Fruit fly (Drosophila melanogaster): ENCODE results near the gene CG4553.

CG4553 gene

dm6 chr3R:25462642-25463317, 13.9 kb downstream of the CG4553 start (continued):
- no peak for TF ChIP-seq ATbp (GFP tag; optimal IDR thresholded peaks at IDR 0.05)
- no peak for TF ChIP-seq pum (GFP tag; optimal IDR thresholded peaks at IDR 0.05)
- TF ChIP-seq org-1 (GFP tag; optimal IDR thresholded peaks at IDR 0.05), result no peak
- no peak for TF ChIP-seq Sin3A (optimal IDR thresholded peaks at IDR 0.05)
- no peak for TF ChIP-seq ems (GFP tag; optimal IDR thresholded peaks at IDR 0.05)
- TF ChIP-seq Neu2 (GFP tag; optimal IDR thresholded peaks at IDR 0.05; ENCODE audit: borderline replicate concordance), result no peak
- TF ChIP-seq p53 (GFP tag; optimal IDR thresholded peaks at IDR 0.05), result no peak
- no peak for TF ChIP-seq Dll (GFP tag; IDR thresholded peaks at IDR 0.05; ENCODE audit: partially characterized antibody)
- TF ChIP-seq ro (GFP tag; IDR thresholded peaks at IDR 0.05), result no peak
- TF ChIP-seq Chrac-16 (GFP tag; optimal IDR thresholded peaks at IDR 0.05), result no peak
- TF ChIP-seq CG31224 (GFP tag; IDR thresholded peaks at IDR 0.05), result 0 out of 2 replicates have a peak, but pooled peaks have one; percentile 19
- no peak for TF ChIP-seq CG7271 (tag; optimal IDR thresholded peaks at IDR 0.05)
- TF ChIP-seq CG2678 (tag; optimal IDR thresholded peaks at IDR 0.05), result peak; percentile 80
- no peak for TF ChIP-seq Myb (GFP tag; optimal IDR thresholded peaks at IDR 0.05)
- TF ChIP-seq wek (GFP tag; optimal IDR thresholded peaks at IDR 0.05), result no peak
- TF ChIP-seq CG12299 (tag; optimal IDR thresholded peaks at IDR 0.05), result no peak
- no peak for TF ChIP-seq chif (GFP tag; optimal IDR thresholded peaks at IDR 0.05)
- no peak for TF ChIP-seq ewg (GFP tag; optimal IDR thresholded peaks at IDR 0.05)
- TF ChIP-seq D (optimal IDR thresholded peaks at IDR 0.05), result no peak
- TF ChIP-seq D (GFP tag; optimal IDR thresholded peaks at IDR 0.05), result no peak
- peak; percentile 24 for TF ChIP-seq ind (GFP tag; optimal IDR thresholded peaks at IDR 0.05)
- no peak for TF ChIP-seq repo (GFP tag; optimal IDR thresholded peaks at IDR 0.05)
- peak; percentile 90 for TF ChIP-seq Drgx (GFP tag; IDR thresholded peaks at IDR 0.05)
- peak; percentile 65 for TF ChIP-seq grau (tag; optimal IDR thresholded peaks at IDR 0.05)
- no peak for TF ChIP-seq CG8359 (GFP tag; optimal IDR thresholded peaks at IDR 0.05; ENCODE audit: borderline replicate concordance)
- TF ChIP-seq Oaz (GFP tag; IDR thresholded peaks at IDR 0.05), result no peak
- no peak for TF ChIP-seq tll (GFP tag; optimal IDR thresholded peaks at IDR 0.05)
- peak; percentile 53; the same call in 1 of the 2 replicates for TF ChIP-seq CG32772 (GFP tag; IDR thresholded peaks at IDR 0.05)
- no peak for TF ChIP-seq da (GFP tag; optimal IDR thresholded peaks at IDR 0.05)
- TF ChIP-seq Atf3 (GFP tag; optimal IDR thresholded peaks at IDR 0.05), result no peak
- TF ChIP-seq bcd (GFP tag; optimal IDR thresholded peaks at IDR 0.05), result peak; percentile 32
- peak; percentile 13 for TF ChIP-seq Abd-B (GFP tag; optimal IDR thresholded peaks at IDR 0.05)
- TF ChIP-seq mld (GFP tag; IDR thresholded peaks at IDR 0.05; ENCODE audit: partially characterized antibody), result no peak
- TF ChIP-seq B-H2 (GFP tag; optimal IDR thresholded peaks at IDR 0.05), result no peak
- TF ChIP-seq Hey (tag; optimal IDR thresholded peaks at IDR 0.05), result no peak
- peak; percentile 47 for TF ChIP-seq CG12659 (GFP tag; optimal IDR thresholded peaks at IDR 0.05)
- TF ChIP-seq CG9609 (GFP tag; optimal IDR thresholded peaks at IDR 0.05), result no peak
- TF ChIP-seq CG16779 (GFP tag; IDR thresholded peaks at IDR 0.05), result no peak
- TF ChIP-seq Dek (tag; optimal IDR thresholded peaks at IDR 0.05), result peak; percentile 39
- TF ChIP-seq CG4707 (GFP tag; optimal IDR thresholded peaks at IDR 0.05), result no peak
- no peak for TF ChIP-seq CG12071 (GFP tag; optimal IDR thresholded peaks at IDR 0.05)
- peak; percentile 43 for TF ChIP-seq unpg (GFP tag; optimal IDR thresholded peaks at IDR 0.05)
- no peak for TF ChIP-seq CG6654 (GFP tag; optimal IDR thresholded peaks at IDR 0.05)
- no peak; the same call in 2 of the 3 replicates for TF ChIP-seq Dbx (GFP tag; IDR thresholded peaks at IDR 0.05)
- no peak for TF ChIP-seq tin (GFP tag; optimal IDR thresholded peaks at IDR 0.05)
- peak; percentile 5 for TF ChIP-seq CG8388 (GFP tag; optimal IDR thresholded peaks at IDR 0.05)
- TF ChIP-seq CG12769 (tag; optimal IDR thresholded peaks at IDR 0.05), result peak; percentile 40
- TF ChIP-seq CG8924 (tag; optimal IDR thresholded peaks at IDR 0.05), result peak; percentile 49
- peak; percentile 58 for TF ChIP-seq CG17568 (GFP tag; optimal IDR thresholded peaks at IDR 0.05)
- no peak for TF ChIP-seq CG8944 (GFP tag; optimal IDR thresholded peaks at IDR 0.05)

All from whole organism, embryonic.